Worm (Caenorhabditis elegans) whole organism, mixed stage, embryonic: ENCODE results near the gene Y43F8B.17.

ENCODE experiments used
- elt-1 ChIP-seq: sonication (generic microtip); optimal IDR thresholded peaks from 2 replicates; lab custom pipeline; 2017; ENCODE audit warnings: missing genetic modification characterization, mild to moderate bottlenecking, missing compliant biosample characterization, antibody characterized with exemption, moderate library complexity, borderline replicate concordance; ENCODE audit not compliant: insufficient read depth
- lin-13 ChIP-seq: fragments of 150-350 bp; optimal IDR thresholded peaks from 2 replicates; lab custom pipeline; 2014; ENCODE audit warnings: missing biosample characterization, missing genetic modification characterization
- mab-5 ChIP-seq: fragments of 150-350 bp; optimal IDR thresholded peaks from 2 replicates; lab custom pipeline; 2014; ENCODE audit warnings: missing biosample characterization, missing genetic modification characterization
- mep-1 ChIP-seq: fragments of 150-350 bp; optimal IDR thresholded peaks from 2 replicates; lab custom pipeline; 2017; ENCODE audit warnings: missing biosample characterization, missing genetic modification reagents, missing genetic modification characterization, inconsistent platforms
- mls-2 ChIP-seq: sonication (generic microtip); optimal IDR thresholded peaks from 2 replicates; lab custom pipeline; 2016; ENCODE audit warnings: mild to moderate bottlenecking, missing genetic modification characterization, moderate library complexity, missing compliant biosample characterization
- nhr-237 ChIP-seq: fragments of 150-350 bp; optimal IDR thresholded peaks from 2 replicates; lab custom pipeline; 2014; ENCODE audit warnings: missing biosample characterization, missing genetic modification characterization
- nhr-28 ChIP-seq: fragments of 150-350 bp; optimal IDR thresholded peaks from 2 replicates; lab custom pipeline; 2014; ENCODE audit warnings: missing biosample characterization, missing genetic modification characterization
- nhr-76 ChIP-seq: sonication (generic microtip); optimal IDR thresholded peaks from 2 replicates; lab custom pipeline; 2017; ENCODE audit warnings: missing biosample characterization, missing genetic modification characterization

ce11 chrV:19513552-19513951 is 29.0 kb downstream of the Y43F8B.17 start, which contains the start of gene phy-4:
- TF ChIP-seq nhr-237 (tag; lab: Kevin White, UChicago) (no peak), nhr-76 (tag; lab: Kevin White, UChicago) (no peak), mab-5 (tag; lab: Kevin White, UChicago) (no peak), mep-1 (tag; lab: Kevin White, UChicago) (no peak), nhr-28 (tag; lab: Kevin White, UChicago) (no peak), mls-2 (tag; lab: Kevin White, UChicago) (no peak), elt-1 (no peak), lin-13 (tag; lab: Kevin White, UChicago) (no peak)
